Worm (Caenorhabditis elegans) whole organism, late embryonic: ENCODE results near the gene col-144.

Experiments
- F13H6.1 ChIP-seq: sonication (generic microtip); optimal IDR thresholded peaks from 2 replicates; lab custom pipeline; 2016; ENCODE audit warnings: missing genetic modification characterization, missing compliant biosample characterization
- ama-1 ChIP-seq: fragments of 150-350 bp; optimal IDR thresholded peaks from 2 replicates; lab custom pipeline; 2014
- elt-2 ChIP-seq: sonication (generic microtip); optimal IDR thresholded peaks from 2 replicates; lab custom pipeline; 2016; ENCODE audit warnings: missing genetic modification reagents, missing genetic modification characterization, missing compliant biosample characterization
- fkh-10 ChIP-seq: fragments of 150-350 bp; optimal IDR thresholded peaks from 2 replicates; lab custom pipeline; 2014; ENCODE audit warnings: missing biosample characterization, missing genetic modification reagents, missing genetic modification characterization
- nhr-11 ChIP-seq: fragments of 150-350 bp; optimal IDR thresholded peaks from 2 replicates; lab custom pipeline; 2014; ENCODE audit warnings: missing biosample characterization, missing genetic modification characterization
- odd-2 ChIP-seq: sonication (generic microtip); optimal IDR thresholded peaks from 2 replicates; lab custom pipeline; 2017; ENCODE audit warnings: antibody characterized with exemption, mild to moderate bottlenecking, missing genetic modification characterization, missing compliant biosample characterization
- pqm-1 ChIP-seq: sonication (generic microtip); optimal IDR thresholded peaks from 2 replicates; lab custom pipeline; 2016; ENCODE audit warnings: missing genetic modification characterization, missing compliant biosample characterization

ce11 chrV:9152339-9152738, 8.1 kb downstream of the col-144 start:
- TF ChIP-seq F13H6.1 (tag; lab: Kevin White, UChicago): no peak
- no peak for TF ChIP-seq elt-2 (tag; lab: Kevin White, UChicago)
- TF ChIP-seq pqm-1 (tag; lab: Kevin White, UChicago): no peak
- TF ChIP-seq nhr-11: no peak
- TF ChIP-seq fkh-10 (GFP tag; lab: Kevin White, UChicago): no peak
- no peak for TF ChIP-seq odd-2
- TF ChIP-seq ama-1 (lab: Kevin White, UChicago): no peak
